1 fruit fly cellular context compared by ENCODE assay signal in genomic region chr3L:8524816-8525625, dm6.
TF ChIP-seq lines count a peak whose summit lies in the region.

GstO1 (minus strand) TSS chr3L:8524866.
foi (plus strand) TSS chr3L:8525244.

TF ChIP-seq in whole organism, embryonic, 481 proteins besides CTCF, POLR2A, EP300 and RAD21 (continued from another document and continues in another):
- no peak for TF ChIP-seq H15 (GFP tag; IDR thresholded peaks at IDR 0.05; lab: Robert Waterston, UW)
- peak; percentile 100 for TF ChIP-seq HLH4C (GFP tag; IDR thresholded peaks at IDR 0.05; lab: Robert Waterston, UW; ENCODE audit: partially characterized antibody)
- no peak for TF ChIP-seq B-H1 (GFP tag; IDR thresholded peaks at IDR 0.05; lab: Robert Waterston, UW)
- TF ChIP-seq rib (GFP tag; IDR thresholded peaks at IDR 0.05; lab: Robert Waterston, UW): peak; percentile 43; the same call in 1 of the 2 replicates
- peak; percentile 52 for TF ChIP-seq lbe (GFP tag; optimal IDR thresholded peaks at IDR 0.05; lab: Kevin White, UChicago)
- TF ChIP-seq maf-S (GFP tag; optimal IDR thresholded peaks at IDR 0.05; lab: Kevin White, UChicago): no peak
- peak; percentile 99 for TF ChIP-seq Opbp (GFP tag; IDR thresholded peaks at IDR 0.05; lab: Robert Waterston, UW; ENCODE audit: partially characterized antibody)
- TF ChIP-seq E2f2 (GFP tag; IDR thresholded peaks at IDR 0.05; lab: Robert Waterston, UW): peak; percentile 74
- TF ChIP-seq sens (GFP tag; lab: Kevin White, UChicago): no peak
- TF ChIP-seq CG12769 (tag; optimal IDR thresholded peaks at IDR 0.05; lab: Kevin White, UChicago): no peak
- no peak for TF ChIP-seq BtbVII (GFP tag; optimal IDR thresholded peaks at IDR 0.05; lab: Kevin White, UChicago)
- TF ChIP-seq CG1647 (GFP tag; optimal IDR thresholded peaks at IDR 0.05; lab: Kevin White, UChicago): no peak
- peak; percentile 31 for TF ChIP-seq Abd-B (GFP tag; optimal IDR thresholded peaks at IDR 0.05; lab: Kevin White, UChicago)
- no peak for TF ChIP-seq wek (GFP tag; optimal IDR thresholded peaks at IDR 0.05; lab: Kevin White, UChicago)
- TF ChIP-seq wdn (GFP tag; IDR thresholded peaks at IDR 0.05; lab: Robert Waterston, UW): no peak
- no peak for TF ChIP-seq Hand (GFP tag; optimal IDR thresholded peaks at IDR 0.05; lab: Kevin White, UChicago)
- TF ChIP-seq nau (GFP tag; optimal IDR thresholded peaks at IDR 0.05; lab: Kevin White, UChicago): no peak
- TF ChIP-seq CG14050 (GFP tag; IDR thresholded peaks at IDR 0.05; lab: Robert Waterston, UW): no peak
- TF ChIP-seq CG18599 (GFP tag; optimal IDR thresholded peaks at IDR 0.05; lab: Kevin White, UChicago): no peak
- no peak for TF ChIP-seq CG4424 (GFP tag; optimal IDR thresholded peaks at IDR 0.05; lab: Kevin White, UChicago)
- no peak for TF ChIP-seq Xrp1 (GFP tag; IDR thresholded peaks at IDR 0.05; lab: Robert Waterston, UW)
- peak; percentile 5 for TF ChIP-seq pfk (GFP tag; optimal IDR thresholded peaks at IDR 0.05; lab: Kevin White, UChicago)
- no peak for TF ChIP-seq CG33557 (GFP tag; optimal IDR thresholded peaks at IDR 0.05; lab: Kevin White, UChicago)
- TF ChIP-seq CG15696 (tag; optimal IDR thresholded peaks at IDR 0.05; lab: Kevin White, UChicago): no peak
- TF ChIP-seq CG15601 (tag; optimal IDR thresholded peaks at IDR 0.05; lab: Kevin White, UChicago): peak; percentile 14
- no peak for TF ChIP-seq CG10543 (GFP tag; optimal IDR thresholded peaks at IDR 0.05; lab: Kevin White, UChicago)
- no peak for TF ChIP-seq Six4 (GFP tag; optimal IDR thresholded peaks at IDR 0.05; lab: Kevin White, UChicago)
- TF ChIP-seq Jarid2 (GFP tag; optimal IDR thresholded peaks at IDR 0.05; lab: Kevin White, UChicago): peak; percentile 66
- TF ChIP-seq CG2199 (GFP tag; IDR thresholded peaks at IDR 0.05; lab: Robert Waterston, UW): no peak
- no peak for TF ChIP-seq ham (GFP tag; IDR thresholded peaks at IDR 0.05; lab: Robert Waterston, UW)
- TF ChIP-seq Dll (GFP tag; IDR thresholded peaks at IDR 0.05; lab: Robert Waterston, UW; ENCODE audit: partially characterized antibody): peak; percentile 94
- peak; percentile 93 for TF ChIP-seq hbn (GFP tag; IDR thresholded peaks at IDR 0.05; lab: Robert Waterston, UW; ENCODE audit: partially characterized antibody)
- no peak for TF ChIP-seq lola (GFP tag; optimal IDR thresholded peaks at IDR 0.05; lab: Kevin White, UChicago)
- no peak for TF ChIP-seq CG4707 (GFP tag; optimal IDR thresholded peaks at IDR 0.05; lab: Kevin White, UChicago)
- TF ChIP-seq ems (GFP tag; optimal IDR thresholded peaks at IDR 0.05; lab: Kevin White, UChicago): no peak
- no peak for TF ChIP-seq CG12744 (GFP tag; optimal IDR thresholded peaks at IDR 0.05; lab: Kevin White, UChicago)
- no peak for TF ChIP-seq Sox100B (GFP tag; optimal IDR thresholded peaks at IDR 0.05; lab: Kevin White, UChicago)
- TF ChIP-seq hb (GFP tag; IDR thresholded peaks at IDR 0.05; lab: Robert Waterston, UW; ENCODE audit: partially characterized antibody): peak; percentile 98
- TF ChIP-seq NC2β (GFP tag; optimal IDR thresholded peaks at IDR 0.05; lab: Kevin White, UChicago): no peak
- no peak for TF ChIP-seq CG3726 (GFP tag; IDR thresholded peaks at IDR 0.05; lab: Robert Waterston, UW)
- 0 out of 2 replicates have a peak, but pooled peaks have one; percentile 29 for TF ChIP-seq HLH3B (GFP tag; IDR thresholded peaks at IDR 0.05; lab: Robert Waterston, UW)
- peak; percentile 69 for TF ChIP-seq CG10431 (GFP tag; optimal IDR thresholded peaks at IDR 0.05; lab: Kevin White, UChicago)
- no peak for TF ChIP-seq tio (GFP tag; optimal IDR thresholded peaks at IDR 0.05; lab: Kevin White, UChicago)
- TF ChIP-seq CG17568 (GFP tag; optimal IDR thresholded peaks at IDR 0.05; lab: Kevin White, UChicago): no peak
- TF ChIP-seq pros (GFP tag; optimal IDR thresholded peaks at IDR 0.05; lab: Kevin White, UChicago): no peak
- TF ChIP-seq Ptx1 (GFP tag; IDR thresholded peaks at IDR 0.05; lab: Robert Waterston, UW): peak; percentile 21; the same call in 1 of the 2 replicates
- no peak for TF ChIP-seq fu2 (GFP tag; optimal IDR thresholded peaks at IDR 0.05; lab: Kevin White, UChicago)
- peak; percentile 52 for TF ChIP-seq CG3995 (GFP tag; optimal IDR thresholded peaks at IDR 0.05; lab: Kevin White, UChicago)
- 0 out of 2 replicates have a peak, but pooled peaks have one; percentile 17 for TF ChIP-seq Ada2b (GFP tag; IDR thresholded peaks at IDR 0.05; lab: Robert Waterston, UW)
- no peak for TF ChIP-seq CG11093 (GFP tag; IDR thresholded peaks at IDR 0.05; lab: Robert Waterston, UW)
- peak; percentile 54 for TF ChIP-seq Nf-YC (tag; optimal IDR thresholded peaks at IDR 0.05; lab: Kevin White, UChicago)
- TF ChIP-seq NFAT (GFP tag; IDR thresholded peaks at IDR 0.05; lab: Robert Waterston, UW): peak; percentile 69
- TF ChIP-seq Chrac-16 (GFP tag; optimal IDR thresholded peaks at IDR 0.05; lab: Kevin White, UChicago): no peak
- TF ChIP-seq CG33213 (GFP tag; optimal IDR thresholded peaks at IDR 0.05; lab: Kevin White, UChicago): no peak
- no peak for TF ChIP-seq bowl (GFP tag; IDR thresholded peaks at IDR 0.05; lab: Robert Waterston, UW)
- TF ChIP-seq CG6654 (GFP tag; optimal IDR thresholded peaks at IDR 0.05; lab: Kevin White, UChicago): no peak
- TF ChIP-seq ara (GFP tag; IDR thresholded peaks at IDR 0.05; lab: Robert Waterston, UW): no peak
- TF ChIP-seq cg (GFP tag; optimal IDR thresholded peaks at IDR 0.05; lab: Kevin White, UChicago): no peak
- TF ChIP-seq CG13424 (tag; optimal IDR thresholded peaks at IDR 0.05; lab: Kevin White, UChicago): peak; percentile 19
- TF ChIP-seq grn (GFP tag; optimal IDR thresholded peaks at IDR 0.05; lab: Kevin White, UChicago): peak; percentile 35
- TF ChIP-seq Hr39 (optimal IDR thresholded peaks at IDR 0.05; lab: Kevin White, UChicago): no peak
- no peak for TF ChIP-seq odd (GFP tag; optimal IDR thresholded peaks at IDR 0.05; lab: Kevin White, UChicago)
- no peak; the same call in 1 of the 2 replicates for TF ChIP-seq lmd (GFP tag; IDR thresholded peaks at IDR 0.05; lab: Robert Waterston, UW)
- peak; percentile 26; the same call in 1 of the 2 replicates for TF ChIP-seq Adf1 (GFP tag; IDR thresholded peaks at IDR 0.05; lab: Robert Waterston, UW)
- peak; percentile 58 for TF ChIP-seq HmgZ (tag; optimal IDR thresholded peaks at IDR 0.05; lab: Kevin White, UChicago)
- TF ChIP-seq abd-A (tag; optimal IDR thresholded peaks at IDR 0.05; lab: Kevin White, UChicago): no peak
- TF ChIP-seq slbo (GFP tag; IDR thresholded peaks at IDR 0.05; lab: Robert Waterston, UW): peak; percentile 68
- TF ChIP-seq Mes4 (GFP tag; optimal IDR thresholded peaks at IDR 0.05; lab: Kevin White, UChicago): peak; percentile 14
- no peak for TF ChIP-seq Optix (GFP tag; IDR thresholded peaks at IDR 0.05; lab: Robert Waterston, UW)
- no peak for TF ChIP-seq jumu (GFP tag; optimal IDR thresholded peaks at IDR 0.05; lab: Kevin White, UChicago)
- no peak for TF ChIP-seq Hmx (GFP tag; optimal IDR thresholded peaks at IDR 0.05; lab: Kevin White, UChicago)
- no peak for TF ChIP-seq Nf-YA (GFP tag; IDR thresholded peaks at IDR 0.05; lab: Robert Waterston, UW)
- TF ChIP-seq CG12155 (GFP tag; optimal IDR thresholded peaks at IDR 0.05; lab: Kevin White, UChicago): peak; percentile 29
- peak; percentile 65 for TF ChIP-seq nmo (GFP tag; optimal IDR thresholded peaks at IDR 0.05; lab: Kevin White, UChicago)
- TF ChIP-seq gcm (GFP tag; optimal IDR thresholded peaks at IDR 0.05; lab: Kevin White, UChicago): no peak
- peak; percentile 19 for TF ChIP-seq CG13775 (GFP tag; optimal IDR thresholded peaks at IDR 0.05; lab: Kevin White, UChicago)
- no peak for TF ChIP-seq esg (GFP tag; conservative IDR thresholded peaks at IDR 0.05; lab: Robert Waterston, UW)
- peak; percentile 40 for TF ChIP-seq lilli (GFP tag; optimal IDR thresholded peaks at IDR 0.05; lab: Kevin White, UChicago)
- no peak for TF ChIP-seq CG4617 (GFP tag; optimal IDR thresholded peaks at IDR 0.05; lab: Kevin White, UChicago; ENCODE audit: borderline replicate concordance)
- TF ChIP-seq CG9215 (GFP tag; IDR thresholded peaks at IDR 0.05; lab: Robert Waterston, UW): no peak
- peak; percentile 69 for TF ChIP-seq Dp (GFP tag; optimal IDR thresholded peaks at IDR 0.05; lab: Kevin White, UChicago)
- peak; percentile 57; the same call in 1 of the 2 replicates for TF ChIP-seq sob (GFP tag; IDR thresholded peaks at IDR 0.05; lab: Robert Waterston, UW)
- no peak for TF ChIP-seq Max (GFP tag; optimal IDR thresholded peaks at IDR 0.05; lab: Kevin White, UChicago)
- TF ChIP-seq D (optimal IDR thresholded peaks at IDR 0.05; lab: Kevin White, UChicago): no peak
- TF ChIP-seq D (GFP tag; optimal IDR thresholded peaks at IDR 0.05; lab: Kevin White, UChicago): no peak
- TF ChIP-seq CG34376 (GFP tag; optimal IDR thresholded peaks at IDR 0.05; lab: Kevin White, UChicago): no peak
- TF ChIP-seq btn (GFP tag; optimal IDR thresholded peaks at IDR 0.05; lab: Kevin White, UChicago): no peak
- no peak for TF ChIP-seq gsb (GFP tag; IDR thresholded peaks at IDR 0.05; lab: Robert Waterston, UW)
- no peak for TF ChIP-seq CG16815 (GFP tag; optimal IDR thresholded peaks at IDR 0.05; lab: Kevin White, UChicago)
- TF ChIP-seq CG8290 (GFP tag; optimal IDR thresholded peaks at IDR 0.05; lab: Kevin White, UChicago): peak; percentile 29
- peak in 1 of 2 experiments; percentile 73 for TF ChIP-seq CG8290 (tag; optimal IDR thresholded peaks at IDR 0.05; lab: Kevin White, UChicago)
- peak; percentile 99 for TF ChIP-seq nerfin-2 (GFP tag; IDR thresholded peaks at IDR 0.05; lab: Robert Waterston, UW; ENCODE audit: partially characterized antibody)
- TF ChIP-seq pzg (GFP tag; optimal IDR thresholded peaks at IDR 0.05; lab: Kevin White, UChicago): peak; percentile 89
- TF ChIP-seq br (optimal IDR thresholded peaks at IDR 0.05; lab: Kevin White, UChicago): no peak
- TF ChIP-seq sug (tag; optimal IDR thresholded peaks at IDR 0.05; lab: Kevin White, UChicago): peak; percentile 55
- no peak for TF ChIP-seq CG7786 (GFP tag; optimal IDR thresholded peaks at IDR 0.05; lab: Kevin White, UChicago)
- TF ChIP-seq CG4360 (GFP tag; IDR thresholded peaks at IDR 0.05; lab: Robert Waterston, UW): no peak
- TF ChIP-seq CG14441 (GFP tag; IDR thresholded peaks at IDR 0.05; lab: Robert Waterston, UW): no peak
- TF ChIP-seq nerfin-1 (tag; optimal IDR thresholded peaks at IDR 0.05; lab: Kevin White, UChicago): peak; percentile 22
- TF ChIP-seq yki (optimal IDR thresholded peaks at IDR 0.05; lab: Kevin White, UChicago): no peak
- no peak for TF ChIP-seq Fer3 (tag; optimal IDR thresholded peaks at IDR 0.05; lab: Kevin White, UChicago)
- TF ChIP-seq tna (GFP tag; IDR thresholded peaks at IDR 0.05; lab: Robert Waterston, UW; ENCODE audit: partially characterized antibody): peak; percentile 99
- peak; percentile 37 for TF ChIP-seq lab (GFP tag; optimal IDR thresholded peaks at IDR 0.05; lab: Kevin White, UChicago)
- no peak for TF ChIP-seq CG8089 (GFP tag; optimal IDR thresholded peaks at IDR 0.05; lab: Kevin White, UChicago)
- no peak for TF ChIP-seq ftz-f1 (GFP tag; optimal IDR thresholded peaks at IDR 0.05; lab: Kevin White, UChicago)
- TF ChIP-seq CrebB (tag; optimal IDR thresholded peaks at IDR 0.05; lab: Kevin White, UChicago): peak; percentile 9
- no peak for TF ChIP-seq GATAe (GFP tag; conservative IDR thresholded peaks at IDR 0.05; lab: Robert Waterston, UW)
- TF ChIP-seq CG18011 (GFP tag; optimal IDR thresholded peaks at IDR 0.05; lab: Kevin White, UChicago): no peak
- TF ChIP-seq Dfd (GFP tag; optimal IDR thresholded peaks at IDR 0.05; lab: Kevin White, UChicago): no peak
- peak; percentile 11; the same call in 1 of the 2 replicates for TF ChIP-seq ranshi (GFP tag; IDR thresholded peaks at IDR 0.05; lab: Robert Waterston, UW)
- TF ChIP-seq C15 (GFP tag; IDR thresholded peaks at IDR 0.05; lab: Robert Waterston, UW): no peak
- peak; percentile 3 for TF ChIP-seq CG15269 (tag; optimal IDR thresholded peaks at IDR 0.05; lab: Kevin White, UChicago)
- no peak for TF ChIP-seq eve (GFP tag; optimal IDR thresholded peaks at IDR 0.05; lab: Kevin White, UChicago)
- no peak for TF ChIP-seq CG3065 (GFP tag; optimal IDR thresholded peaks at IDR 0.05; lab: Kevin White, UChicago)
- no peak for TF ChIP-seq CG1832 (GFP tag; optimal IDR thresholded peaks at IDR 0.05; lab: Kevin White, UChicago)
- TF ChIP-seq CG9609 (GFP tag; optimal IDR thresholded peaks at IDR 0.05; lab: Kevin White, UChicago): no peak
- TF ChIP-seq crc (GFP tag; optimal IDR thresholded peaks at IDR 0.05; lab: Kevin White, UChicago): no peak
- no peak for TF ChIP-seq CG10366 (GFP tag; IDR thresholded peaks at IDR 0.05; lab: Robert Waterston, UW)
- peak; percentile 11 for TF ChIP-seq CG9727 (GFP tag; optimal IDR thresholded peaks at IDR 0.05; lab: Kevin White, UChicago)
- no peak for TF ChIP-seq jing (GFP tag; optimal IDR thresholded peaks at IDR 0.05; lab: Kevin White, UChicago)
- TF ChIP-seq kay (GFP tag; optimal IDR thresholded peaks at IDR 0.05; lab: Kevin White, UChicago): no peak
- TF ChIP-seq CG34224 (GFP tag; IDR thresholded peaks at IDR 0.05; lab: Robert Waterston, UW; ENCODE audit: partially characterized antibody): peak; percentile 94
- TF ChIP-seq CG8924 (tag; optimal IDR thresholded peaks at IDR 0.05; lab: Kevin White, UChicago): peak; percentile 90
- peak; percentile 15 for TF ChIP-seq Hr3 (GFP tag; optimal IDR thresholded peaks at IDR 0.05; lab: Kevin White, UChicago)
- peak; percentile 2 for TF ChIP-seq mirr (GFP tag; optimal IDR thresholded peaks at IDR 0.05; lab: Kevin White, UChicago)
- TF ChIP-seq CG3407 (GFP tag; optimal IDR thresholded peaks at IDR 0.05; lab: Kevin White, UChicago): no peak
- no peak for TF ChIP-seq slou (GFP tag; optimal IDR thresholded peaks at IDR 0.05; lab: Kevin White, UChicago)
- peak; percentile 27 for TF ChIP-seq zen (tag; optimal IDR thresholded peaks at IDR 0.05; lab: Kevin White, UChicago)
- peak; percentile 32 for TF ChIP-seq CG18262 (tag; optimal IDR thresholded peaks at IDR 0.05; lab: Kevin White, UChicago)
- no peak for TF ChIP-seq exex (tag; optimal IDR thresholded peaks at IDR 0.05; lab: Kevin White, UChicago)
- 0 out of 3 replicates have a peak, but pooled peaks have one; percentile 31 for TF ChIP-seq ken (GFP tag; IDR thresholded peaks at IDR 0.05; lab: Robert Waterston, UW)
- TF ChIP-seq dimm (GFP tag; IDR thresholded peaks at IDR 0.05; lab: Robert Waterston, UW): no peak
- no peak for TF ChIP-seq CG5180 (GFP tag; optimal IDR thresholded peaks at IDR 0.05; lab: Kevin White, UChicago)
- no peak for TF ChIP-seq CG8281 (tag; optimal IDR thresholded peaks at IDR 0.05; lab: Kevin White, UChicago)
- peak; percentile 46 for TF ChIP-seq Ets97D (GFP tag; optimal IDR thresholded peaks at IDR 0.05; lab: Kevin White, UChicago)
